Fruit fly (Drosophila melanogaster): ENCODE data around the gene CG13760.
A peak's percentile ranks its signal among the peaks of the same experiment; 100 is the strongest.

CG13760 gene

dm6 chrX:2619651-2620050 lies 34.2 kb upstream of the CG13760 start, which contains the start of the genes Tsp3A and Seipin (continued):
- TF ChIP-seq CG18476 (GFP tag; optimal IDR thresholded peaks at IDR 0.05) (peak; percentile 56), tna (GFP tag; IDR thresholded peaks at IDR 0.05; ENCODE audit: partially characterized antibody) (peak; percentile 27; the same call in 1 of the 2 replicates), tx (GFP tag; optimal IDR thresholded peaks at IDR 0.05) (peak; percentile 66), p53 (GFP tag; optimal IDR thresholded peaks at IDR 0.05) (peak; percentile 9), Drgx (GFP tag; IDR thresholded peaks at IDR 0.05) (peak; percentile 86), CG6683 (GFP tag; optimal IDR thresholded peaks at IDR 0.05) (peak; percentile 71), usp (GFP tag; optimal IDR thresholded peaks at IDR 0.05) (no peak), corto (GFP tag; optimal IDR thresholded peaks at IDR 0.05) (no peak), tin (GFP tag; optimal IDR thresholded peaks at IDR 0.05) (peak; percentile 65), CG2875 (GFP tag; optimal IDR thresholded peaks at IDR 0.05) (peak; percentile 37), Hmr (GFP tag; optimal IDR thresholded peaks at IDR 0.05) (peak; percentile 91), Eip74EF (GFP tag; optimal IDR thresholded peaks at IDR 0.05) (peak in 1 of 2 experiments; percentile 70), CG4404 (GFP tag; IDR thresholded peaks at IDR 0.05) (peak; percentile 16; the same call in 1 of the 2 replicates), CG2199 (GFP tag; IDR thresholded peaks at IDR 0.05) (0 out of 3 replicates have a peak, but pooled peaks have one; percentile 52), ase (GFP tag; IDR thresholded peaks at IDR 0.05) (peak; percentile 88), sc (optimal IDR thresholded peaks at IDR 0.05) (no peak), sc (GFP tag; optimal IDR thresholded peaks at IDR 0.05) (no peak), CG2116 (GFP tag; optimal IDR thresholded peaks at IDR 0.05) (peak; percentile 54), stwl (tag; optimal IDR thresholded peaks at IDR 0.05) (peak; percentile 28), sqz (GFP tag; optimal IDR thresholded peaks at IDR 0.05) (no peak), otp (GFP tag; IDR thresholded peaks at IDR 0.05) (peak; percentile 77), CG1529 (GFP tag; optimal IDR thresholded peaks at IDR 0.05) (peak; percentile 48), CG9215 (GFP tag; IDR thresholded peaks at IDR 0.05) (peak; percentile 78), CG8944 (GFP tag; optimal IDR thresholded peaks at IDR 0.05) (peak; percentile 65), al (GFP tag; IDR thresholded peaks at IDR 0.05) (peak; percentile 80), CG4854 (GFP tag; optimal IDR thresholded peaks at IDR 0.05) (peak; percentile 73), danr (GFP tag; IDR thresholded peaks at IDR 0.05) (peak; percentile 61), CG6254 (GFP tag; optimal IDR thresholded peaks at IDR 0.05) (no peak), CG11398 (GFP tag; optimal IDR thresholded peaks at IDR 0.05) (peak; percentile 69), D19A (tag; optimal IDR thresholded peaks at IDR 0.05) (no peak), CG13775 (GFP tag; optimal IDR thresholded peaks at IDR 0.05) (peak; percentile 72), lbe (GFP tag; optimal IDR thresholded peaks at IDR 0.05) (no peak), CG11723 (GFP tag; optimal IDR thresholded peaks at IDR 0.05) (no peak), gsb (GFP tag; IDR thresholded peaks at IDR 0.05) (peak; percentile 85), D19B (GFP tag; optimal IDR thresholded peaks at IDR 0.05) (peak; percentile 77), hb (GFP tag; IDR thresholded peaks at IDR 0.05; ENCODE audit: partially characterized antibody) (no peak; the same call in 2 of the 3 replicates), gro (GFP tag; optimal IDR thresholded peaks at IDR 0.05) (peak; percentile 92), vnd (GFP tag; IDR thresholded peaks at IDR 0.05; ENCODE audit: partially characterized antibody) (no peak), CG3407 (GFP tag; optimal IDR thresholded peaks at IDR 0.05) (peak; percentile 57), Camta (GFP tag; optimal IDR thresholded peaks at IDR 0.05) (peak; percentile 72), CG7987 (GFP tag; optimal IDR thresholded peaks at IDR 0.05) (peak; percentile 84), ERR (GFP tag; optimal IDR thresholded peaks at IDR 0.05) (peak; percentile 82), bowl (GFP tag; IDR thresholded peaks at IDR 0.05) (peak; percentile 72; the same call in 1 of the 2 replicates), CG33213 (GFP tag; optimal IDR thresholded peaks at IDR 0.05) (peak; percentile 79), CG16863 (GFP tag; optimal IDR thresholded peaks at IDR 0.05) (peak; percentile 66), seq (GFP tag; IDR thresholded peaks at IDR 0.05) (peak; percentile 84), sim (GFP tag; IDR thresholded peaks at IDR 0.05) (peak; percentile 47; the same call in 1 of the 2 replicates), esg (GFP tag; conservative IDR thresholded peaks at IDR 0.05) (peak; percentile 75), E2f2 (GFP tag; IDR thresholded peaks at IDR 0.05) (peak; percentile 71), cg (GFP tag; optimal IDR thresholded peaks at IDR 0.05) (no peak), CG18619 (GFP tag; optimal IDR thresholded peaks at IDR 0.05) (peak; percentile 75)

Data from whole organism, embryonic.